Fruit fly (Drosophila melanogaster): ENCODE measurements around the gene mRpL15.

The mRpL15 gene

DNA sequence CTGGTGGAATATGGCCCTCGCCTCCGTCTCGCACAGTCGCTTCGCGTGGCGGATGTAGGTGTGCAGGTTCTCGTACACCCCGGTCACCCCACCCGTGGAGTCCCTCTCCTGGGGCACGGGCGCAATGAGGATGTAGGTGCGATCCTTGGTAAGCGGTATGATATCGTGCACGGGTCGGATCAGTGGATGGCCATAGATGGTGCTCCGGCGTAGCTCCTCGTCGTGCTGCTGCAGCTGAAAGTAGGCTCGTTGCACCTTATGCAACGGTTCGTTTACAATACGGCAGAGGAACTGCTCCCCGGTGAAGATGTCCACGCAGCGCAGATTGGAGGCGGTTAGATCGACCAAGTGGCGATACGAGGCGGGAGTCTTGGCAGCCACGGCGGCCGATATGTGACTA is 35.5 kb downstream of the mRpL15 start:
- TF ChIP-seq Mnt (GFP tag; optimal IDR thresholded peaks at IDR 0.05) (no peak), Clk (GFP tag; optimal IDR thresholded peaks at IDR 0.05) (no peak), CG1620 (GFP tag; optimal IDR thresholded peaks at IDR 0.05) (no peak), CG33017 (tag; optimal IDR thresholded peaks at IDR 0.05) (no peak), toe (GFP tag; optimal IDR thresholded peaks at IDR 0.05) (no peak), ovo (GFP tag; optimal IDR thresholded peaks at IDR 0.05) (no peak), bab1 (GFP tag; optimal IDR thresholded peaks at IDR 0.05) (no peak), CG5204 (GFP tag; optimal IDR thresholded peaks at IDR 0.05) (no peak), cic (GFP tag; optimal IDR thresholded peaks at IDR 0.05) (no peak), Hr96 (GFP tag; optimal IDR thresholded peaks at IDR 0.05) (no peak), tj (GFP tag; optimal IDR thresholded peaks at IDR 0.05) (no peak), CG7045 (GFP tag; optimal IDR thresholded peaks at IDR 0.05) (no peak), CG7101 (tag; optimal IDR thresholded peaks at IDR 0.05) (no peak), CG11617 (GFP tag; optimal IDR thresholded peaks at IDR 0.05) (no peak), kay (GFP tag; ENCODE audit: borderline replicate concordance) (no peak), CG14711 (tag; optimal IDR thresholded peaks at IDR 0.05) (no peak), CG12768 (GFP tag; optimal IDR thresholded peaks at IDR 0.05) (no peak), cnc (optimal IDR thresholded peaks at IDR 0.05) (no peak), Crg-1 (GFP tag; optimal IDR thresholded peaks at IDR 0.05) (no peak)

DNA sequence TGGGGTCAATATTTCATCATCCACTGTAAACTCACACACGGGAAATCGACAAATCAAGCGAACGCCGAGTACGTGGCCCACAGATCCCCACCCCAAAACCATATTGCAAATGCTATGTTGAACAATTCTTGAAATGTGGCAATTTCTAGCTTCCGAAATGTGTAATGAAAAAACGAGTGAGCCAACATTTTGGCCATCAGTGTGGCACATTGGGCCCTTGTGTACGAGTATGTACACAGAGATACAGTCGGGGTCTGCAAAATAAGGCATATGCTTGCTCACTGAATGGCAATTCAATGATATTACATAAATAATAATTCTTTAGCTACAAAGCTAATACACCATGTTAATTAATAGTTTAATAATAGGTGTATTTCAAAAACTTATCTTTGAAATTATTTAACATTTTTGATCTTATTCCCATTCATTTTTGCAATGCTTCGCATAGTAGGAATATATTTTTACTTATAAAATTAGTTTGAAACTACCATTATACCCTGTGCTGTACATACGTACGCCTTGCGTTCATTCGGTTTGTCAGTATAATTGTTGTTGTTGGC is 36.4 kb downstream of the mRpL15 start:
- no peak for TF ChIP-seq cnc (optimal IDR thresholded peaks at IDR 0.05)
- peak; percentile 88 for TF ChIP-seq bab1 (GFP tag; optimal IDR thresholded peaks at IDR 0.05)
- TF ChIP-seq ovo (GFP tag; optimal IDR thresholded peaks at IDR 0.05), result peak; percentile 61
- TF ChIP-seq kay (GFP tag; ENCODE audit: borderline replicate concordance), result peak; percentile 91
- peak; percentile 84 for TF ChIP-seq CG7101 (tag; optimal IDR thresholded peaks at IDR 0.05)
- peak; percentile 79 for TF ChIP-seq CG7045 (GFP tag; optimal IDR thresholded peaks at IDR 0.05)
- TF ChIP-seq CG12768 (GFP tag; optimal IDR thresholded peaks at IDR 0.05), result peak; percentile 73
- TF ChIP-seq Crg-1 (GFP tag; optimal IDR thresholded peaks at IDR 0.05), result peak; percentile 55
- TF ChIP-seq CG33017 (tag; optimal IDR thresholded peaks at IDR 0.05), result peak; percentile 89
- no peak for TF ChIP-seq cic (GFP tag; optimal IDR thresholded peaks at IDR 0.05)
- peak; percentile 31 for TF ChIP-seq Mnt (GFP tag; optimal IDR thresholded peaks at IDR 0.05)
- peak; percentile 76 for TF ChIP-seq tj (GFP tag; optimal IDR thresholded peaks at IDR 0.05)
- TF ChIP-seq Hr96 (GFP tag; optimal IDR thresholded peaks at IDR 0.05), result peak; percentile 73
- TF ChIP-seq toe (GFP tag; optimal IDR thresholded peaks at IDR 0.05), result peak; percentile 68
- peak; percentile 82 for TF ChIP-seq CG11617 (GFP tag; optimal IDR thresholded peaks at IDR 0.05)
- peak; percentile 72 for TF ChIP-seq pad (GFP tag; optimal IDR thresholded peaks at IDR 0.05)
- peak; percentile 74 for TF ChIP-seq CG1620 (GFP tag; optimal IDR thresholded peaks at IDR 0.05)
- peak; percentile 72 for TF ChIP-seq CG5204 (GFP tag; optimal IDR thresholded peaks at IDR 0.05)
- peak; percentile 79 for TF ChIP-seq CG14711 (tag; optimal IDR thresholded peaks at IDR 0.05)
- no peak for TF ChIP-seq Clk (GFP tag; optimal IDR thresholded peaks at IDR 0.05)

DNA sequence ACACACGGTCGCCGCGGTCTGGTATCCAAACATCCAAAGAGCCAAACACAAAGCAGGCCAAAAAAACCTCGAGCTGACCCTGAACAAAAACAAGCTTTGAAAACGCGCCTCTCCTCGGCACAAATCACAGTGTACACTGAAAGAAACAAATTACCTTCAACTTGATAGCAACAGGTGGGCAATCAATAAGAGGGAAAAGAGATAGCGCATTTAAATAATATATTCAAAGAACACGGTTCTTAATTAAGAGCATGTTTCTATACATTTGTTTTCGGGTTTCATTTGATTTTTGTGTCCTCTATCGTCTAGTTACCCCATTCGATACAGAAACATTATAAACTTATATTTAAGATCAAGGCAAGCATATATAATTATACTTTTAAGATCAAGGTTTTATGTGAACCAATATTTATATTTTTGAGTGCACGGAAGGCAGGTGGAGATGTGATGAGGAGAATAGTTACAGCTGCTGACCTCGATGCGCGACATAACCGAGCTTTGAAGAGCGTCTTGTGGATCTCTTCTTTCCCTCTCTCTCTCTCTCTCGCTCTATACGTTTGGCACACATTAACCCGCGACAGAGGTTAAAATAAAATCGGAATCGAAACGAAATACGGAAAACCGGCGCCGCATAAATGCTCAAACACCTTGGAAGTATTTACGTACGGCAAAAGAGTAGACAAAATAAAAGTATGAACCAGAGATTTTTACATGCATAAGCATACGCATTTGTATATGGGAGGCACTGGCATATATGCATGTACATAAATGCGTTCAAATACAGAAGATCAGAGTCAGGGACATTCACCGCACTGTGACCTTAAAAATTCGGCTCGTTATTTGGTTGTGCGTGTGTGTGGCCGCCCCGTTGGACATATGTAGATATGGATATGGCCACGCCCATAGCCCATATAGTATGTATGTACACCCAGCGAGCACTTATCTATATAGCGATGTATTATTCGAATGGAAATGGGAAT is 37.5 kb downstream of the mRpL15 start:
- TF ChIP-seq CG33017 (tag; optimal IDR thresholded peaks at IDR 0.05) (peak; percentile 44), CG5204 (GFP tag; optimal IDR thresholded peaks at IDR 0.05) (peak; percentile 60), toe (GFP tag; optimal IDR thresholded peaks at IDR 0.05) (peak; percentile 15), CG7101 (tag; optimal IDR thresholded peaks at IDR 0.05) (peak; percentile 46), bab1 (GFP tag; optimal IDR thresholded peaks at IDR 0.05) (peak; percentile 62), CG7045 (GFP tag; optimal IDR thresholded peaks at IDR 0.05) (peak; percentile 32), CG1620 (GFP tag; optimal IDR thresholded peaks at IDR 0.05) (peak; percentile 4), cnc (optimal IDR thresholded peaks at IDR 0.05) (no peak), CG12768 (GFP tag; optimal IDR thresholded peaks at IDR 0.05) (peak; percentile 12), CG11617 (GFP tag; optimal IDR thresholded peaks at IDR 0.05) (peak; percentile 34), cic (GFP tag; optimal IDR thresholded peaks at IDR 0.05) (no peak), CG14711 (tag; optimal IDR thresholded peaks at IDR 0.05) (peak; percentile 30), Clk (GFP tag; optimal IDR thresholded peaks at IDR 0.05) (peak; percentile 36), Crg-1 (GFP tag; optimal IDR thresholded peaks at IDR 0.05) (no peak)

DNA sequence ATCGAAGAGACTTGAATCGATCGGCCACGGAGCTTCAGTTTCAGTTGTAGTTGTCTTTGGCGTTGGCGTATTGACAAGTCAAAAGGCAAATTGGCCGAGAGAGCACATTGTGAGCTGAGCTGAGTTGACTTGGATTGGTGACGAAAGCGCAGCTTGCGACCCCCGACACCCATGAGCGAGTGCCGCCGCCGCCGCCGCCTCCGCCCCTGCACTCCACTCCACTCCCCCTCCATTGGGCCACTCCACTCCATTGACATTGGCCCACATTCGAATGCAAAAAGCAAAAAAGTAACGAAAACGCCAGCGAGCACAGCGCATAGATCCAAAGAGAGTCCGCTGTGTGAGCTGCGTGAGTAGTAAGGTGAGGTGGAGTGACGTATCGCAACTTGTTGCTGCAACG is 38.2 kb downstream of the mRpL15 start:
- TF ChIP-seq kay (GFP tag; ENCODE audit: borderline replicate concordance) (no peak), CG7101 (tag; optimal IDR thresholded peaks at IDR 0.05) (no peak), tj (GFP tag; optimal IDR thresholded peaks at IDR 0.05) (peak; percentile 43), bab1 (GFP tag; optimal IDR thresholded peaks at IDR 0.05) (no peak), CG12768 (GFP tag; optimal IDR thresholded peaks at IDR 0.05) (no peak)

DNA sequence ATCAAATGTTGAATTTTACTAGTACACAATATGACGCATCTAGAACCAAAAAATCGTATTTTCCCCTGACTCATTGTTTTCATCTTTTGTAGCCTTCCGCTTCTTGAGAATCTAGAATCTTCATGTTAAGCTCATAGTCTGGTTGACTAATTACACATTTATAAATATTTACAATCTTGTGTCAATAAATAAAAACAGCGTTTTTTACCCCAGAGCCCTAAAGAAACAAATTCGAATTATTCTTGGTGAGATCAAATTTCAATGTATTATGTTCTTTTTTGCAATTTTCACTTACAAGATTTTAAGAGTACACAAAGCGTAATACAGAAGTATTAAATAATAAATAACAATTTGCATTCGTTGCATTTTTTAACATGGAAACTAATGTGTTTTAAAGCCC is 40.0 kb downstream of the mRpL15 start:
- TF ChIP-seq toe (GFP tag; optimal IDR thresholded peaks at IDR 0.05) (no peak), kay (GFP tag; ENCODE audit: borderline replicate concordance) (peak; percentile 95)

DNA sequence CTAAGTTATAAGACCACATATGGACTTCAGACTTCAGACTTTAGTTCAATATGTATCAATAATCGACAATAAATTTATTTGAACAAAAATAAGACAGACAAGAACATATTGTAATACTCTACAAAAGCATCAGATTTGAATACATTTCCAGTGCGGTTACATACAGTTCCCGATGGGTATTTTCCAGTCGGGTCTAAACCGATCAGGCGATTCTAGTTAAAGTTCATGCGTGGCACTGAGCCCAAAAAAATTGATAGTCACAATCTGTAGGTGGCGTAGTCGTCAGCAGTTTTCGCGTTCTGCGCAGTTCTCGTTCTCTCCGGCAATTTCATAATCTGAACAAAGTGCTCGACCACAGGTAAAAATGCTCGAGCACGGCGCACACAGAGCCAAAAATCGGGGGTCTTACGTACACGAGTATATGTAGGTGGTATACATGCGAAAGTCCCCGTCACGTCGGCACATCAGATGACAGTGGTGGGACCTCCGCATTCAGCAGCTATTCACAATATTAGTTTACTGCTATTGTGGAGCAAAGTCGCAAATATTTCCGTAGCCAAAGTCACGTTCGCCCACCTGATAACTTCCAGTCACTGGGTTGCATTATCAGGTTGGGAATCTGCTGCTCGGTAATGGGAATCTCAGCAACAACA is 40.6 kb downstream of the mRpL15 start:
- TF ChIP-seq CG14711 (tag; optimal IDR thresholded peaks at IDR 0.05), result no peak
- peak; percentile 72 for TF ChIP-seq Mnt (GFP tag; optimal IDR thresholded peaks at IDR 0.05)
- TF ChIP-seq kay (GFP tag; ENCODE audit: borderline replicate concordance), result peak; percentile 52
- peak; percentile 46 for TF ChIP-seq Clk (GFP tag; optimal IDR thresholded peaks at IDR 0.05)
- no peak for TF ChIP-seq toe (GFP tag; optimal IDR thresholded peaks at IDR 0.05)
- peak; percentile 50 for TF ChIP-seq pad (GFP tag; optimal IDR thresholded peaks at IDR 0.05)
- TF ChIP-seq CG7101 (tag; optimal IDR thresholded peaks at IDR 0.05), result peak; percentile 66
- TF ChIP-seq bab1 (GFP tag; optimal IDR thresholded peaks at IDR 0.05), result peak; percentile 66
- TF ChIP-seq tj (GFP tag; optimal IDR thresholded peaks at IDR 0.05), result peak; percentile 95
- peak; percentile 30 for TF ChIP-seq CG7045 (GFP tag; optimal IDR thresholded peaks at IDR 0.05)
- peak; percentile 55 for TF ChIP-seq CG11617 (GFP tag; optimal IDR thresholded peaks at IDR 0.05)
- peak; percentile 18 for TF ChIP-seq Hr96 (GFP tag; optimal IDR thresholded peaks at IDR 0.05)
- no peak for TF ChIP-seq CG1620 (GFP tag; optimal IDR thresholded peaks at IDR 0.05)
- no peak for TF ChIP-seq Crg-1 (GFP tag; optimal IDR thresholded peaks at IDR 0.05)
- peak; percentile 60 for TF ChIP-seq CG33017 (tag; optimal IDR thresholded peaks at IDR 0.05)
- TF ChIP-seq CG5204 (GFP tag; optimal IDR thresholded peaks at IDR 0.05), result peak; percentile 38
- TF ChIP-seq ovo (GFP tag; optimal IDR thresholded peaks at IDR 0.05), result no peak
- peak; percentile 93 for TF ChIP-seq CG12768 (GFP tag; optimal IDR thresholded peaks at IDR 0.05)
- peak in 1 of 2 experiments; percentile 29 for TF ChIP-seq cnc (optimal IDR thresholded peaks at IDR 0.05)
- TF ChIP-seq cic (GFP tag; optimal IDR thresholded peaks at IDR 0.05), result peak; percentile 94
